Fruit fly (Drosophila melanogaster): ENCODE data around the gene CG7272.

DNA sequence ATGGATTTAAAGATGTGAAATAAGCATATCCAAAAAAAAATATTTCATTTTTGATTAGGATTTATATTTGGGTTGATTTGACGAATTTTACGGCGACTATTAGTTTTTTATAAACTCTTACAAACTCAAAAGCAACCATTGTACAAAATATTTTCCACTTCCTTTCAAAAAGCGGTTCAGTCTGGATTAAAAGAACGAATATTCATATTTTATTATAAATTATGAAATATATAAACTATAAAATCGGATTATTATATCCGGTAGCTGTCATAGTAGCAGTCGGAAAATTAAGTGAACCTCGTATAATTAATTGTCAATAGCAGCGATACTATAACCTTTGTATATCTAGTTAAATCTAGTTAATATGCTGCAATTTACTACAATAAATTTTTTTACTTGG lies 5.3 kb upstream of the CG7272 start, which contains the start of gene CG12355:
- TF ChIP-seq Myc (optimal IDR thresholded peaks at IDR 0.05) (no peak), psq (optimal IDR thresholded peaks at IDR 0.05) (no peak), Sin3A (optimal IDR thresholded peaks at IDR 0.05) (no peak), insv (optimal IDR thresholded peaks at IDR 0.05) (no peak), h (optimal IDR thresholded peaks at IDR 0.05) (no peak), ttk (optimal IDR thresholded peaks at IDR 0.05) (no peak)
